Worm (Caenorhabditis elegans) whole organism, L4 larva: ENCODE measurements around the gene mau-8.
A peak's percentile ranks its signal among the peaks of the same experiment; 100 is the strongest.

ENCODE experiments used
- F10B5.3 ChIP-seq: sonication (generic microtip); optimal IDR thresholded peaks from 2 replicates; lab custom pipeline; 2016; ENCODE audit warnings: mild to moderate bottlenecking, missing genetic modification characterization, missing compliant biosample characterization
- T20F7.1 ChIP-seq: fragments of 200-800 bp; sonication (Bioruptor generic); optimal IDR thresholded peaks from 2 replicates; lab custom pipeline; 2018; ENCODE audit warnings: mild to moderate bottlenecking, missing genetic modification characterization, missing compliant biosample characterization
- ZK546.5 ChIP-seq, 2 experiments: sonication (generic microtip); optimal IDR thresholded peaks; 2 replicates each; lab custom pipeline; 2017; ENCODE audit warnings: missing biosample characterization in 2 of 2, missing genetic modification characterization in 2 of 2
- daf-16 ChIP-seq, 3 experiments: sonication (generic microtip); optimal IDR thresholded peaks; 2 replicates each; lab custom pipeline; 2016 to 2017; ENCODE audit warnings: missing genetic modification characterization in 3 of 3, missing genetic modification reagents in 3 of 3, mild to moderate bottlenecking in 2 of 3, missing compliant biosample characterization in 2 of 3, missing biosample characterization in 1 of 3, moderate library complexity in 1 of 3
- dmd-9 ChIP-seq: fragments of 200-800 bp; sonication (Bioruptor generic); IDR thresholded peaks from 2 replicates; pipeline ENCODE4 v1.3.6; 2022; ENCODE audit warnings: missing genetic modification reagents, missing genetic modification characterization, missing compliant biosample characterization
- dpl-1 ChIP-seq: fragments of 150-350 bp; optimal IDR thresholded peaks from 2 replicates; lab custom pipeline; 2014; ENCODE audit warnings: missing biosample characterization, missing genetic modification reagents, missing genetic modification characterization
- dve-1 ChIP-seq: sonication (generic microtip); optimal IDR thresholded peaks from 2 replicates; lab custom pipeline; 2017; ENCODE audit warnings: antibody characterized with exemption, mild to moderate bottlenecking, missing genetic modification characterization, missing compliant biosample characterization; ENCODE audit not compliant: insufficient read depth
- egl-27 ChIP-seq: sonication (generic microtip); optimal IDR thresholded peaks from 3 replicates; lab custom pipeline; 2017; ENCODE audit warnings: missing biosample characterization, missing genetic modification reagents, missing genetic modification characterization
- hlh-11 ChIP-seq: fragments of 200-800 bp; sonication (Bioruptor generic); optimal IDR thresholded peaks from 2 replicates; lab custom pipeline; 2018; ENCODE audit warnings: mild to moderate bottlenecking, missing genetic modification characterization, missing compliant biosample characterization
- hlh-30 ChIP-seq: sonication (generic microtip); optimal IDR thresholded peaks from 2 replicates; lab custom pipeline; 2017; ENCODE audit warnings: antibody characterized with exemption, mild to moderate bottlenecking, missing genetic modification characterization, missing compliant biosample characterization; ENCODE audit not compliant: insufficient read depth
- hmg-1.1 ChIP-seq: fragments of 200-800 bp; sonication (Bioruptor generic); IDR thresholded peaks from 2 replicates; pipeline ENCODE4 v1.3.6; 2022; ENCODE audit warnings: missing genetic modification reagents, missing genetic modification characterization, missing compliant biosample characterization
- lin-13 ChIP-seq: fragments of 150-350 bp; optimal IDR thresholded peaks from 2 replicates; lab custom pipeline; 2014; ENCODE audit warnings: missing biosample characterization, missing genetic modification reagents, missing genetic modification characterization
- lsy-2 ChIP-seq, 2 experiments: fragments of 150-350 bp in 1 of 2; sonication (generic microtip) in 1 of 2; optimal IDR thresholded peaks; 2 replicates each; lab custom pipeline; 2014 to 2017; ENCODE audit warnings: missing biosample characterization in 2 of 2, missing genetic modification characterization in 2 of 2
- madf-5 ChIP-seq, 2 experiments: fragments of 200-800 bp; sonication (Bioruptor generic); IDR thresholded peaks; 2 replicates each; pipeline ENCODE4 v1.3.6; 2022; ENCODE audit warnings: missing compliant biosample characterization in 2 of 2, missing genetic modification characterization in 2 of 2
- mdl-1 ChIP-seq, 2 experiments: fragments of 150-350 bp in 1 of 2; sonication (generic microtip) in 1 of 2; optimal IDR thresholded peaks; 2 replicates each; lab custom pipeline; 2014 to 2017; ENCODE audit warnings: missing biosample characterization in 2 of 2, missing genetic modification characterization in 2 of 2
- mep-1 ChIP-seq: fragments of 150-350 bp; sonication (generic microtip); optimal IDR thresholded peaks from 3 replicates; lab custom pipeline; 2014; ENCODE audit warnings: missing biosample characterization, missing genetic modification characterization
- mes-2 ChIP-seq: sonication (generic microtip); optimal IDR thresholded peaks from 2 replicates; lab custom pipeline; 2016; ENCODE audit warnings: missing genotype, mild to moderate bottlenecking, missing genetic modification characterization, missing compliant biosample characterization; ENCODE audit not compliant: poor library complexity, severe bottlenecking
- mxl-3 ChIP-seq: fragments of 200-800 bp; sonication (Bioruptor generic); optimal IDR thresholded peaks from 2 replicates; lab custom pipeline; 2018; ENCODE audit warnings: mild to moderate bottlenecking, missing genetic modification characterization, missing compliant biosample characterization
- nhr-102 ChIP-seq: sonication (generic microtip); optimal IDR thresholded peaks from 2 replicates; lab custom pipeline; 2016; ENCODE audit warnings: mild to moderate bottlenecking, missing genetic modification characterization, moderate library complexity, missing compliant biosample characterization
- nhr-11 ChIP-seq: fragments of 150-350 bp; optimal IDR thresholded peaks from 2 replicates; lab custom pipeline; 2014; ENCODE audit warnings: missing biosample characterization, missing genetic modification characterization
- nhr-237 ChIP-seq: sonication (generic microtip); optimal IDR thresholded peaks from 2 replicates; lab custom pipeline; 2017; ENCODE audit warnings: missing biosample characterization, missing genetic modification characterization
- nhr-25 ChIP-seq: sonication (generic microtip); optimal IDR thresholded peaks from 2 replicates; lab custom pipeline; 2017; ENCODE audit warnings: missing genetic modification characterization, mild to moderate bottlenecking, missing compliant biosample characterization, antibody characterized with exemption, moderate library complexity, borderline replicate concordance; ENCODE audit not compliant: insufficient read depth
- nhr-6 ChIP-seq: fragments of 150-350 bp; optimal IDR thresholded peaks from 2 replicates; lab custom pipeline; 2014; ENCODE audit warnings: missing biosample characterization, missing genetic modification characterization
- nhr-76 ChIP-seq: fragments of 150-350 bp; optimal IDR thresholded peaks from 2 replicates; lab custom pipeline; 2014; ENCODE audit warnings: missing biosample characterization, missing genetic modification characterization
- nhr-77 ChIP-seq: fragments of 150-350 bp; optimal IDR thresholded peaks from 2 replicates; lab custom pipeline; 2014; ENCODE audit warnings: missing biosample characterization, missing genetic modification characterization
- pha-4 ChIP-seq, 2 experiments: fragments of 150-350 bp in 1 of 2; fragments of 200-800 bp in 1 of 2; sonication (Bioruptor generic) in 1 of 2; IDR thresholded peaks in 1 of 2; optimal IDR thresholded peaks in 1 of 2; 2 replicates each; pipeline versions ENCODE4 v1.3.6 to Lab custom; 2014 to 2022; ENCODE audit warnings: missing genetic modification characterization in 2 of 2, missing genetic modification reagents in 2 of 2, missing biosample characterization in 1 of 2, missing compliant biosample characterization in 1 of 2
- pqm-1 ChIP-seq: sonication (generic microtip); optimal IDR thresholded peaks from 2 replicates; lab custom pipeline; 2017; ENCODE audit warnings: missing biosample characterization, missing genetic modification characterization
- sdz-12 ChIP-seq: fragments of 200-800 bp; sonication (Bioruptor generic); optimal IDR thresholded peaks from 2 replicates; lab custom pipeline; 2018; ENCODE audit warnings: mild to moderate bottlenecking, missing genetic modification characterization, missing compliant biosample characterization
- unc-62 ChIP-seq, 3 experiments: fragments of 150-350 bp in 1 of 3; sonication (generic microtip); optimal IDR thresholded peaks in 2 of 3; peaks in 1 of 3; 1 replicate in 1 of 3; 2 replicates in 2 of 3; lab custom pipeline; 2014 to 2017; ENCODE audit warnings: missing biosample characterization in 3 of 3, missing genetic modification characterization in 3 of 3, missing genetic modification reagents in 3 of 3, missing genotype in 1 of 3
- vab-7 ChIP-seq: fragments of 200-800 bp; sonication (Bioruptor generic); IDR thresholded peaks from 2 replicates; pipeline ENCODE4 v1.3.6; 2022; ENCODE audit warnings: missing genetic modification reagents, missing genetic modification characterization, missing compliant biosample characterization
- ztf-7 ChIP-seq: fragments of 150-350 bp; optimal IDR thresholded peaks from 2 replicates; lab custom pipeline; 2014; ENCODE audit warnings: missing biosample characterization, missing genetic modification characterization

Gene mau-8

DNA sequence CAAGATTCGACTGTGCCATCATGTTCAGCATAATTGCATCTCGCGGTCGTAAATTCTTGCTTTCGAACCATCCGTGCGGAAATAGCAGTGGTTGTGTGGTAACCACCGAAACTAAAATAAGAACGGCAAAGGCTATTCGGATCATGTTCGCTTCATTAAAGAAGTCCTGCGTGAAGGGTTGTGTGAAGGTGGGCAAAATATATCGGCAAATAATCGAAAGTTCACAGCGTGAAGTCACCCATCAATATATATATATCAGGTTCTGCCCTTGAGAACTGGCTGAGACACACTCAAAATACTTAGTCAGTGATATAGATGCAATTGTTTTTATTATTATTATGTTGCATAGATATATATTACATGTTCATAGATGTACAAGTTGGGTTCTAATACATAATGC, 30.2 kb downstream of the mau-8 start, which contains the start of gene Y62E10A.19:
Gene Y62E10A.19 (minus strand): TSS at position 289 of the 400 bp plus-strand sequence.
- no peak for TF ChIP-seq mep-1 (tag; lab: Kevin White, UChicago)
- no peak for TF ChIP-seq nhr-237 (tag; lab: Kevin White, UChicago)
- TF ChIP-seq unc-62 (GFP tag; optimal IDR thresholded peaks at IDR 0.05 in 1 of 2; lab: Kevin White, UChicago): peak in 1 of 2 experiments; percentile 69
- TF ChIP-seq unc-62 (tag; optimal IDR thresholded peaks at IDR 0.05; lab: Kevin White, UChicago): no peak
- TF ChIP-seq hlh-11: no peak
- TF ChIP-seq nhr-102 (tag; lab: Kevin White, UChicago): no peak
- TF ChIP-seq madf-5 (GFP tag; IDR thresholded peaks at IDR 0.05; lab: Robert Waterston, UW): no peak
- TF ChIP-seq vab-7 (GFP tag; lab: Robert Waterston, UW): no peak

DNA sequence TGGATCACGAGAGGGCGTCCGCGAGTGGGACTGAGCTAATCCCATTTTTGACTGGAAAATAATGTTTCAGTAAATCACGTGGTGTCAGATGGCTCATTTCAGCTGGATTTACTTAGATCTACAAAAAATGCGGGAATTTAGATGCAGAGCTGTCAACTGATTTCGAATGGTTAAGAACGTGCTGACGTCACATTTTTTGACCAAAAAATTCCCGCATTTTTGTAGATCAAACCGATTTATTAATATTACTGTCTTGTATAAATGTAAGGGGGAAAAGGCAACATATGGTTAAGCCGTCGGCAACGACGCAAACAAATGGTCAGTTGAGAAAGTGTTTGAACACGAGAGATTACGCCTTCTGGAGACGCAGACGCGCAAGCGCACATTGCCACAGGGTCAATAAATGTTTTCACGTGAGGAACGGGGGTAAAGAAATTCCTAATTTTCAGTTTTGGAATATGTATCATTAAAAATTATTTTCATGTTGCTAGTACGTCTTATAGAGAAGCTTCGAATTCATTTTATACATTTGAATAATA, 35.1 kb downstream of the mau-8 start, which contains the start of gene gcl-1:
Gene gcl-1 (minus strand): TSS at position 51 of the 539 bp plus-strand sequence.
- peak; percentile 71 for TF ChIP-seq mxl-3 (GFP tag; lab: Kevin White, UChicago)
- peak in 1 of 2 experiments; percentile 13 for TF ChIP-seq mdl-1 (tag; optimal IDR thresholded peaks at IDR 0.05; lab: Kevin White, UChicago)
- peak; percentile 33 for TF ChIP-seq mes-2 (tag; lab: Kevin White, UChicago)
- no peak for TF ChIP-seq egl-27 (tag; lab: Kevin White, UChicago)
- peak; percentile 4 for TF ChIP-seq mep-1 (tag; lab: Kevin White, UChicago)
- TF ChIP-seq sdz-12 (GFP tag; lab: Kevin White, UChicago): no peak
- TF ChIP-seq nhr-6 (tag; lab: Kevin White, UChicago): no peak
- TF ChIP-seq nhr-76 (tag; lab: Kevin White, UChicago): no peak
- peak in 1 of 2 experiments; percentile 28 for TF ChIP-seq lsy-2 (tag; optimal IDR thresholded peaks at IDR 0.05; lab: Kevin White, UChicago)
- TF ChIP-seq hlh-30 (tag; lab: Kevin White, UChicago): peak; percentile 91
- TF ChIP-seq dpl-1: no peak
- TF ChIP-seq nhr-77 (tag; lab: Kevin White, UChicago): no peak
- peak; percentile 47; the same call in 1 of the 2 replicates for TF ChIP-seq hmg-1.1
- no peak for TF ChIP-seq nhr-25 (tag; lab: Kevin White, UChicago)
- TF ChIP-seq dve-1 (tag; lab: Kevin White, UChicago): peak; percentile 25
- TF ChIP-seq ZK546.5 (tag; optimal IDR thresholded peaks at IDR 0.05; lab: Kevin White, UChicago): no peak
- no peak for TF ChIP-seq daf-16 (GFP tag; optimal IDR thresholded peaks at IDR 0.05; lab: Kevin White, UChicago)
- TF ChIP-seq daf-16 (tag; optimal IDR thresholded peaks at IDR 0.05; lab: Kevin White, UChicago): peak; percentile 50

DNA sequence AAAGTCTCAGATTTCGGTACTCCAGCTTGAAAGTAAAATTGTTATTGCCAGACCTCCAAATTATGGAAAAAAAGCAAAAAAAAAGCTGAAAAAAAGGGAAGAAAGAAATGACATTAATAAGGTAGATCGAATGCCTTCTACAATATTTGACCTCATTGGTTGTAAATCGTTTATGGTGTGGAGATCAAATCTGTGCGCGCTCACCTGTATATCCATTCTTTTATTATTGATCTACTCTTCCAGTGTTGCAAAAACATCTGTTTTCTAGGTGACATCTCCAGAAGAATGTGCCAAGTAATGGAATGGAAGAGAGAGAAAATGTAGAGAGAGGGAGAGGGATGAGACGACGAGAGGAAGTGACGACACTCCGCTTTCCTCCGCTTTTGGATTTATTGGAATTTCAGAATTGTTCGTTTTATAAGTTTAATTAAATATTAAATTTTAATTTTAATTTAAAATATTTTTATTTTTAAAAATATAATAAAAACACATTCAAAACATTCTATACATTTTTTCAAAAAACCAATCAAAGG, 38.0 kb downstream of the mau-8 start, which contains the start of the genes pik-1 and aptf-2:
Gene pik-1 (plus strand): TSS at position 303 of the 533 bp plus-strand sequence.
Gene aptf-2 (minus strand): TSS at position 313 of the 533 bp plus-strand sequence.
- TF ChIP-seq pha-4 (GFP tag; IDR thresholded peaks at IDR 0.05; lab: Robert Waterston, UW) (no peak), pha-4 (tag; optimal IDR thresholded peaks at IDR 0.05; lab: Kevin White, UChicago) (no peak), ZK546.5 (tag; optimal IDR thresholded peaks at IDR 0.05; lab: Kevin White, UChicago) (no peak), hlh-30 (tag; lab: Kevin White, UChicago) (no peak), dmd-9 (no peak), pqm-1 (no peak), lsy-2 (tag; optimal IDR thresholded peaks at IDR 0.05; lab: Kevin White, UChicago) (peak in 1 of 2 experiments; percentile 17), nhr-11 (tag; lab: Kevin White, UChicago) (no peak), F10B5.3 (tag; lab: Kevin White, UChicago) (no peak), T20F7.1 (peak; percentile 61), dpl-1 (peak; percentile 12), lin-13 (GFP tag; lab: Kevin White, UChicago) (no peak), ztf-7 (no peak)
- TF ChIP-seq, all 104 proteins: peak for 3
